Fruit fly (Drosophila melanogaster) whole organism, prepupa: ENCODE results near the gene CG9393.

Experiments used
- CG10631 ChIP-seq: fragments of 200-800 bp; sonication (Bioruptor generic); optimal IDR thresholded peaks from 2 replicates; lab custom pipeline; 2016; ENCODE audit warnings: missing biosample characterization, missing genetic modification characterization
- CG10669 ChIP-seq: fragments of 200-800 bp; sonication (Bioruptor generic); optimal IDR thresholded peaks from 3 replicates; lab custom pipeline; 2018; ENCODE audit warnings: missing biosample characterization, mild to moderate bottlenecking, missing genetic modification characterization, moderate library complexity
- CG11294 ChIP-seq: fragments of 200-800 bp; sonication (Bioruptor generic); IDR thresholded peaks from 2 replicates; pipeline ENCODE4 v1.3.6; 2022; ENCODE audit warnings: missing biosample characterization, missing genetic modification characterization
- CG11762 ChIP-seq: fragments of 200-800 bp; sonication (Bioruptor generic); optimal IDR thresholded peaks from 3 replicates; lab custom pipeline; 2016; ENCODE audit warnings: missing biosample characterization, missing genetic modification characterization; ENCODE audit not compliant: insufficient read depth
- CG15336 ChIP-seq: fragments of 200-800 bp; sonication (Bioruptor generic); IDR thresholded peaks from 2 replicates; pipeline ENCODE4 v1.3.6; 2022; ENCODE audit warnings: missing biosample characterization, missing genetic modification characterization
- CG1621 ChIP-seq: fragments of 200-800 bp; sonication (Bioruptor generic); optimal IDR thresholded peaks from 3 replicates; lab custom pipeline; 2018; ENCODE audit warnings: missing biosample characterization, mild to moderate bottlenecking, missing genetic modification characterization
- CG16779 ChIP-seq: fragments of 200-800 bp; sonication (Bioruptor generic); optimal IDR thresholded peaks from 3 replicates; lab custom pipeline; 2017; ENCODE audit warnings: missing biosample characterization, mild to moderate bottlenecking, missing genetic modification characterization
- CG31627 ChIP-seq: fragments of 200-800 bp; sonication (Bioruptor generic); optimal IDR thresholded peaks from 3 replicates; lab custom pipeline; 2016; ENCODE audit warnings: missing biosample characterization, missing genetic modification characterization
- CG32006 ChIP-seq: fragments of 200-800 bp; sonication (Bioruptor generic); optimal IDR thresholded peaks from 3 replicates; lab custom pipeline; 2017; ENCODE audit warnings: missing biosample characterization, mild to moderate bottlenecking, missing genetic modification characterization
- CG34406 ChIP-seq: fragments of 200-800 bp; sonication (Bioruptor generic); optimal IDR thresholded peaks from 3 replicates; lab custom pipeline; 2016; ENCODE audit warnings: missing biosample characterization, missing genetic modification characterization
- CG3919 ChIP-seq: fragments of 200-800 bp; sonication (Bioruptor generic); optimal IDR thresholded peaks from 3 replicates; lab custom pipeline; 2016; ENCODE audit warnings: missing biosample characterization, missing genetic modification characterization
- CG6163 ChIP-seq: fragments of 200-800 bp; sonication (Bioruptor generic); IDR thresholded peaks from 3 replicates; pipeline ENCODE4 v1.3.6; 2022; ENCODE audit warnings: missing biosample characterization, missing genetic modification characterization
- CG6276 ChIP-seq: fragments of 200-800 bp; sonication (Bioruptor generic); optimal IDR thresholded peaks from 2 replicates; lab custom pipeline; 2017; ENCODE audit warnings: missing biosample characterization, mild to moderate bottlenecking, missing genetic modification characterization
- CG6792 ChIP-seq: fragments of 200-800 bp; sonication (Bioruptor generic); optimal IDR thresholded peaks from 3 replicates; lab custom pipeline; 2016; ENCODE audit warnings: missing biosample characterization, missing genetic modification characterization
- CG6808 ChIP-seq: fragments of 200-800 bp; sonication (Bioruptor generic); optimal IDR thresholded peaks from 3 replicates; lab custom pipeline; 2017; ENCODE audit warnings: missing biosample characterization, missing genetic modification characterization, mild to moderate bottlenecking, moderate library complexity, missing genetic modification reagents
- CG6854 ChIP-seq: fragments of 200-800 bp; sonication (Bioruptor generic); optimal IDR thresholded peaks from 2 replicates; lab custom pipeline; 2017; ENCODE audit warnings: missing biosample characterization, mild to moderate bottlenecking, missing genetic modification characterization
- CG7368 ChIP-seq: fragments of 200-800 bp; sonication (Bioruptor generic); optimal IDR thresholded peaks from 3 replicates; lab custom pipeline; 2016; ENCODE audit warnings: missing biosample characterization, missing genetic modification characterization
- CG8119 ChIP-seq: fragments of 200-800 bp; sonication (Bioruptor generic); IDR thresholded peaks from 3 replicates; pipeline ENCODE4 v1.3.6; 2022; ENCODE audit warnings: missing biosample characterization, missing genetic modification characterization
- CG8319 ChIP-seq: fragments of 200-800 bp; sonication (Bioruptor generic); optimal IDR thresholded peaks from 3 replicates; lab custom pipeline; 2016; ENCODE audit warnings: missing biosample characterization, missing genetic modification characterization
- CG8632 ChIP-seq: fragments of 200-800 bp; sonication (Bioruptor generic); optimal IDR thresholded peaks from 3 replicates; lab custom pipeline; 2016; ENCODE audit warnings: missing biosample characterization, missing genetic modification characterization
- CG9139 ChIP-seq: fragments of 200-800 bp; sonication (Bioruptor generic); optimal IDR thresholded peaks from 3 replicates; lab custom pipeline; 2017; ENCODE audit warnings: missing biosample characterization, mild to moderate bottlenecking, missing genetic modification characterization
- Eip75B ChIP-seq: fragments of 200-800 bp; sonication (Bioruptor generic); optimal IDR thresholded peaks from 3 replicates; lab custom pipeline; 2016; ENCODE audit warnings: missing biosample characterization, missing genetic modification characterization
- Eip93F ChIP-seq: fragments of 200-800 bp; sonication (Bioruptor generic); optimal IDR thresholded peaks from 2 replicates; lab custom pipeline; 2016; ENCODE audit warnings: missing biosample characterization, mild to moderate bottlenecking, missing genetic modification characterization
- Ets96B ChIP-seq: fragments of 200-800 bp; optimal IDR thresholded peaks from 2 replicates; lab custom pipeline; 2019; ENCODE audit warnings: missing biosample characterization, mild to moderate bottlenecking, missing genetic modification characterization, moderate library complexity
- Hr38 ChIP-seq: sonication (Bioruptor generic); optimal IDR thresholded peaks from 2 replicates; lab custom pipeline; 2016; ENCODE audit warnings: missing biosample characterization, missing genetic modification characterization
- Hr39 ChIP-seq: fragments of 200-800 bp; sonication (Bioruptor generic); optimal IDR thresholded peaks from 2 replicates; lab custom pipeline; 2016; ENCODE audit warnings: missing biosample characterization, missing genetic modification characterization
- Hr4 ChIP-seq: fragments of 200-800 bp; sonication (Bioruptor generic); optimal IDR thresholded peaks from 3 replicates; lab custom pipeline; 2016; ENCODE audit warnings: missing biosample characterization, missing genetic modification characterization
- Met ChIP-seq: fragments of 200-800 bp; sonication (Bioruptor generic); optimal IDR thresholded peaks from 3 replicates; lab custom pipeline; 2016; ENCODE audit warnings: missing biosample characterization, missing genetic modification characterization
- OdsH ChIP-seq: fragments of 200-800 bp; sonication (Bioruptor generic); optimal IDR thresholded peaks from 3 replicates; lab custom pipeline; 2016; ENCODE audit warnings: missing biosample characterization, missing genetic modification characterization
- Sox102F ChIP-seq: fragments of 200-800 bp; sonication (Bioruptor generic); optimal IDR thresholded peaks from 2 replicates; lab custom pipeline; 2016; ENCODE audit warnings: missing biosample characterization, mild to moderate bottlenecking, missing genetic modification characterization
- Sox15 ChIP-seq: fragments of 200-800 bp; sonication (Bioruptor generic); optimal IDR thresholded peaks from 3 replicates; lab custom pipeline; 2016; ENCODE audit warnings: missing biosample characterization, missing genetic modification characterization
- achi ChIP-seq: fragments of 200-800 bp; sonication (Bioruptor generic); optimal IDR thresholded peaks from 3 replicates; lab custom pipeline; 2016; ENCODE audit warnings: missing biosample characterization, missing genetic modification characterization
- cyc ChIP-seq: fragments of 200-800 bp; sonication (Bioruptor generic); optimal IDR thresholded peaks from 3 replicates; lab custom pipeline; 2016; ENCODE audit warnings: missing biosample characterization, missing genetic modification characterization
- dsx ChIP-seq: fragments of 200-800 bp; optimal IDR thresholded peaks from 3 replicates; lab custom pipeline; 2019; ENCODE audit warnings: missing biosample characterization, mild to moderate bottlenecking, missing genetic modification characterization, moderate library complexity; ENCODE audit not compliant: poor library complexity, severe bottlenecking
- esn ChIP-seq: fragments of 200-800 bp; sonication (Bioruptor generic); optimal IDR thresholded peaks from 2 replicates; lab custom pipeline; 2016; ENCODE audit warnings: missing biosample characterization, mild to moderate bottlenecking, missing genetic modification characterization, moderate library complexity
- fd85E ChIP-seq: fragments of 200-800 bp; sonication (Bioruptor generic); optimal IDR thresholded peaks from 3 replicates; lab custom pipeline; 2016; ENCODE audit warnings: missing biosample characterization, missing genetic modification characterization
- fkh ChIP-seq: fragments of 200-800 bp; sonication (Bioruptor generic); optimal IDR thresholded peaks from 3 replicates; lab custom pipeline; 2017; ENCODE audit warnings: missing biosample characterization, mild to moderate bottlenecking, missing genetic modification characterization, moderate library complexity
- lz ChIP-seq: fragments of 200-800 bp; sonication (Bioruptor generic); optimal IDR thresholded peaks from 3 replicates; lab custom pipeline; 2016; ENCODE audit warnings: missing biosample characterization, missing genetic modification characterization
- net ChIP-seq: fragments of 200-800 bp; sonication (Bioruptor generic); optimal IDR thresholded peaks from 3 replicates; lab custom pipeline; 2016; ENCODE audit warnings: missing biosample characterization, missing genetic modification characterization
- pdm3 ChIP-seq: fragments of 200-800 bp; sonication (Bioruptor generic); optimal IDR thresholded peaks from 3 replicates; lab custom pipeline; 2016; ENCODE audit warnings: missing biosample characterization, missing genetic modification characterization
- salr ChIP-seq, 2 experiments: fragments of 200-800 bp; sonication (Bioruptor generic); optimal IDR thresholded peaks; 3 replicates each; lab custom pipeline; 2016 to 2018; ENCODE audit warnings: missing biosample characterization in 2 of 2, missing genetic modification characterization in 2 of 2, mild to moderate bottlenecking in 1 of 2
- spab ChIP-seq: fragments of 200-800 bp; sonication (Bioruptor generic); optimal IDR thresholded peaks from 2 replicates; lab custom pipeline; 2017; ENCODE audit warnings: missing biosample characterization, mild to moderate bottlenecking, missing genetic modification characterization, missing genetic modification reagents
- ss ChIP-seq, 2 experiments: fragments of 200-800 bp; sonication (Bioruptor generic); optimal IDR thresholded peaks; 2 replicates in 1 of 2; 3 replicates in 1 of 2; lab custom pipeline; 2017 to 2018; ENCODE audit warnings: mild to moderate bottlenecking in 2 of 2, missing biosample characterization in 2 of 2, missing genetic modification characterization in 2 of 2, moderate library complexity in 1 of 2
- svp ChIP-seq: fragments of 200-800 bp; sonication (Bioruptor generic); peaks from one replicate; lab custom pipeline; 2016; ENCODE audit warnings: missing biosample characterization, missing genetic modification characterization
- topi ChIP-seq: fragments of 200-800 bp; sonication (Bioruptor generic); optimal IDR thresholded peaks from 3 replicates; lab custom pipeline; 2016; ENCODE audit warnings: missing biosample characterization, missing genetic modification characterization

CG9393 gene

DNA sequence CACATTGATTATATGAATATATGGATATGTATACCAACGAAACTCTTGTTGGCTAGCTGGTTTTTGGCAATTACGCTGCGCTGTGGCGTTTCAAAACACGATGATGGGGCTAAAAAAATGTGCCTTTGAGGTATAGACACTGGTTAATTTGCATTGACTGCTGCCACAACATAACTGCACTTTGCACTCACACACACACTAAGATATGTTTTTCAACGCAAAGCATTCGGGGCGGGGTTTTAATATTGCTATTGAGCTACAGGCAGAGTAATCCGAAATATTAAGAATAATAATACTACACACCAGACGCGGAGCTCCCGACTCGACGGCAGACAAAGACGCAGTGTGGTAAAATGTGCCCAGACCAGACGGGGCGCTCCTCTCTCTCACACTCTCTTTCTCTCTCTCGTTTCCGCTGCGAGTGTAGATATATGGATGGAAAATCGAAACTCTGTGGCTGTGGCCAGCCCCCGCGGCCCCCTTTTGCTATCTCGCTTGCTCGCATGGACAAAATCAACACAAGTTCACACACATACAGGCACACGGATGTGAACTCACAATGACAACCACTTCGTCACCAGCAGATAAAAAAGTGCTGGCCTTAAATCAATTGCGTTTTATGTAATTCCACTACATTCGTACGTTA, 12.3 kb downstream of the CG9393 start (continued):
- no peak for TF ChIP-seq Hr4
- peak; percentile 63 for TF ChIP-seq CG1621 (tag; lab: Kevin White, UChicago)
- no peak for TF ChIP-seq CG8119 (GFP tag; lab: Robert Waterston, UW)
- TF ChIP-seq achi (GFP tag; lab: Kevin White, UChicago), result peak; percentile 44
- TF ChIP-seq CG31627 (GFP tag; lab: Kevin White, UChicago), result no peak
- TF ChIP-seq Met (GFP tag; lab: Kevin White, UChicago), result peak; percentile 36
- no peak for TF ChIP-seq CG15336 (GFP tag; lab: Robert Waterston, UW)
- peak; percentile 80 to 82 for TF ChIP-seq ss (GFP tag; optimal IDR thresholded peaks at IDR 0.05; lab: Kevin White, UChicago)
- TF ChIP-seq CG10669, result peak; percentile 41
- TF ChIP-seq topi (GFP tag; lab: Kevin White, UChicago), result peak; percentile 23
- peak; percentile 77 for TF ChIP-seq fd85E (GFP tag; lab: Kevin White, UChicago)
- TF ChIP-seq CG7368 (GFP tag; lab: Kevin White, UChicago), result peak; percentile 64
- TF ChIP-seq spab (GFP tag; lab: Kevin White, UChicago), result no peak
- peak; percentile 42 for TF ChIP-seq CG6276 (GFP tag; lab: Kevin White, UChicago)
- peak; percentile 23 for TF ChIP-seq OdsH

DNA sequence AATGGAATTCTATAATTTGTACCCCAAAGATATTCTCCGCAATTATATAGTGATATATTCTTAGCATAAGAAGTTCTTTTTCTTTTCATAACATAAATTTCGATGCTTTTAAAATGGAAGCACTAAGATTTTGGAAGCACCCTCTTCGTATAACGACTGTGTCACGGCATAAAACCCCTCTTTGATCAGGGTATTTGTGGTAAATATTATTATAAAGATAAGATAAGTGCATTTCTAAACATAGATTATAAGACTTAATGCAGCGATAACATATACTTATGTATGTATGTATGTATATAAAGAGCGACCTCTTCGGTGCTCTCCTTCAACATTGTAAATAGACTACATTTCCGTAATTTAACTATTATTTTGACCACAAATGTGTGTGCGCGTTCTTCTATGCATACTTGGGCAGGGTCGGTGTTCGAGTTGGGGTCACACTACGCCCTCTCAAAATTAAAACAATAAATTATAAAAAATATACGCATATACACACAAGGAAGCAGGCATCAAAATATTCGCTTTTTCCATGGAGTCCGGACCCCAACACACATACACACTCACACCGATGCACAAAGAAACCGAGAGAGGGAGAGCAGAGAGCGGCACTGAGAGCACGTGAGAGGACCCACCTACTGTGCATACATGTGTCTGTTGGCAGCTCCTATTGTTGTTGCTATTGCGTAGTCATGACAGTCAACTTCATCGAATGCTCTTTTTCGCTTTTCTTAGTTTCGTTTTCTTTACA, 13.0 kb downstream of the CG9393 start:
- TF ChIP-seq Ets96B (tag; lab: Kevin White, UChicago), result peak; percentile 5
- peak; percentile 6 for TF ChIP-seq Eip93F
- TF ChIP-seq Sox15 (GFP tag; lab: Kevin White, UChicago), result no peak
- no peak for TF ChIP-seq achi (GFP tag; lab: Kevin White, UChicago)
- peak; percentile 46 for TF ChIP-seq Sox102F (GFP tag; lab: Kevin White, UChicago)
- no peak for TF ChIP-seq CG6854 (GFP tag; lab: Kevin White, UChicago)
- TF ChIP-seq CG15336 (GFP tag; lab: Robert Waterston, UW), result no peak
- no peak for TF ChIP-seq Met (GFP tag; lab: Kevin White, UChicago)
- peak; percentile 10 for TF ChIP-seq CG8632 (GFP tag; lab: Kevin White, UChicago)
- TF ChIP-seq topi (GFP tag; lab: Kevin White, UChicago), result no peak
- TF ChIP-seq esn, result no peak
- peak; percentile 42 for TF ChIP-seq CG16779
- no peak for TF ChIP-seq CG8319 (GFP tag; lab: Kevin White, UChicago)
- no peak for TF ChIP-seq Hr38 (GFP tag; lab: Kevin White, UChicago)
- TF ChIP-seq CG11762, result no peak
- TF ChIP-seq net (GFP tag; lab: Kevin White, UChicago), result peak; percentile 26
- no peak for TF ChIP-seq lz
- no peak for TF ChIP-seq CG6808 (GFP tag; lab: Kevin White, UChicago)
- TF ChIP-seq CG3919 (GFP tag; lab: Kevin White, UChicago), result peak; percentile 23
- TF ChIP-seq cyc (GFP tag; lab: Kevin White, UChicago), result no peak
- no peak for TF ChIP-seq pdm3 (GFP tag; lab: Kevin White, UChicago)
- no peak for TF ChIP-seq CG11294 (GFP tag; lab: Robert Waterston, UW)
- no peak for TF ChIP-seq salr (GFP tag; optimal IDR thresholded peaks at IDR 0.05; lab: Kevin White, UChicago)
- TF ChIP-seq CG9139 (GFP tag; lab: Kevin White, UChicago), result peak; percentile 36
- peak in 1 of 2 experiments; percentile 25 for TF ChIP-seq ss (GFP tag; optimal IDR thresholded peaks at IDR 0.05; lab: Kevin White, UChicago)
- TF ChIP-seq svp (GFP tag; lab: Kevin White, UChicago), result peak; percentile 78
- no peak for TF ChIP-seq Hr39 (GFP tag; lab: Kevin White, UChicago)
- no peak for TF ChIP-seq CG7368 (GFP tag; lab: Kevin White, UChicago)
- TF ChIP-seq CG8119 (GFP tag; lab: Robert Waterston, UW), result no peak
- no peak for TF ChIP-seq CG31627 (GFP tag; lab: Kevin White, UChicago)
- no peak for TF ChIP-seq CG10631 (GFP tag; lab: Kevin White, UChicago)
- peak; percentile 79 for TF ChIP-seq dsx (GFP tag; lab: Kevin White, UChicago)
- no peak for TF ChIP-seq Hr4
- no peak for TF ChIP-seq OdsH
- peak; percentile 27 for TF ChIP-seq CG6276 (GFP tag; lab: Kevin White, UChicago)
- TF ChIP-seq CG34406 (GFP tag; lab: Kevin White, UChicago), result no peak
- TF ChIP-seq fkh (GFP tag; lab: Kevin White, UChicago), result peak; percentile 29
- TF ChIP-seq fd85E (GFP tag; lab: Kevin White, UChicago), result no peak
- TF ChIP-seq CG32006 (GFP tag; lab: Kevin White, UChicago), result no peak
- no peak for TF ChIP-seq CG6792 (GFP tag; lab: Kevin White, UChicago)
- no peak for TF ChIP-seq CG6163 (GFP tag; lab: Robert Waterston, UW)
- no peak for TF ChIP-seq Eip75B (GFP tag; lab: Kevin White, UChicago)
